Fruit fly (Drosophila melanogaster): ENCODE measurements around the gene RYa-R.

DNA sequence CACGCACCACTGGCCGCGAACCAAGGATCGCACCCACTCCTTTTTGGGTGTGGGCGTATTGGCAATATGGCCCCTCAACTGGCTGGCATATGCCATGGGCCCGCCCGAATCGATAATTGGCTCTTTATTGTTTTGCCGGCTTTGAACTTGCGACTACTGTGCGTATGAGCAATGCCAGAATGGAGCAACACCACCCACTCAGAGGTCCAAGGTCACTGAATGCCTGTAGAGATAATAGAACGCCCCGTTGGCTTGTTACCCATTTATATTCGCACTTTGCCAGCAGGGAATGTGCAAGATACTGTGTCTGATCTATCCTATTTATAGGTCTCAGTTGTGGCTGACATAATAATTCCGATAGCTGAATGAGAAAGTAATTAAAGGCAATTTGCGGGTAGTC, 41.3 kb upstream of the RYa-R start:
- TF ChIP-seq EcR (GFP tag; optimal IDR thresholded peaks at IDR 0.05) (no peak), usp (GFP tag; optimal IDR thresholded peaks at IDR 0.05) (no peak), psq (optimal IDR thresholded peaks at IDR 0.05) (no peak)

Data from whole organism.